Worm (Caenorhabditis elegans): Measurements from ENCODE around the gene srx-5.

DNA sequence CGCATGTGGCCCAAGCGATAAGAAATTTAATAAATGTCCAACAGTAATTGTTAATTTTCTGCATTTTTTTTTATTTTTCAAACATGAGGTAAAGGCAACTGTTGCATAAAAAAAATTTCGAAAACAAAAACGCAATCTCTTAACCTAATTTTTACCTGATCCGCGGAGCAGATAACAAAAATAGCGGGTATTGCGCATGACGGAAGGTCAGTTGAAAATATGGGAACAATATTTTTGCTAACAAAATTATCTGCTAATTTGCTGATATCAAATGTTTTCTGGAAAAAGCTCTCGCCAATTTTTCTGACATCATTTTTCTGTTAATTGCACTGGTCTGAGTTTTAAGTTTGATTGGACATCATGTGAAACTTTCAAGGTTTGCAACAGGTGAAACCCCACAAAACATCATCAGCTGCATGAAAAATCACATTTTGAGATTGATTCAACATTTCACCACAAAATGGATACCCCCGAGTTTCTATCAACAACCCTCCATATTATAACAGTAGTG lies 35.5 kb upstream of the srx-5 start, which contains the start of the genes F31F4.11 and srh-266:
- no peak for TF ChIP-seq ama-1 (optimal IDR thresholded peaks at IDR 0.05)
- TF ChIP-seq rnt-1 (tag; optimal IDR thresholded peaks at IDR 0.05), result no peak
